Worm (Caenorhabditis elegans) whole organism, young adult: ENCODE data around the gene fbxa-85.
A peak's percentile ranks its signal among the peaks of the same experiment; 100 is the strongest.
"Not testable (repeated sequence)": the region's sequence is repeated elsewhere in the genome, so short reads cannot be mapped to it uniquely, and the experiment has no call there.

Experiments
- B0019.2 ChIP-seq: fragments of 200-800 bp; sonication (Bioruptor generic); conservative IDR thresholded peaks from 2 replicates; pipeline ENCODE4 v1.3.6; 2022; ENCODE audit warnings: missing genetic modification reagents, missing genetic modification characterization, missing compliant biosample characterization
- B0261.1 ChIP-seq: sonication (generic microtip); optimal IDR thresholded peaks from 2 replicates; lab custom pipeline; 2016; ENCODE audit warnings: mild to moderate bottlenecking, missing genetic modification characterization, moderate library complexity, missing compliant biosample characterization
- B0336.3 ChIP-seq: fragments of 200-800 bp; sonication (Bioruptor generic); IDR thresholded peaks from 2 replicates; pipeline ENCODE4 v1.3.6; 2022; ENCODE audit warnings: missing genetic modification characterization, missing compliant biosample characterization
- C17E4.6 ChIP-seq: fragments of 200-800 bp; sonication (Bioruptor generic); IDR thresholded peaks from 2 replicates; pipeline ENCODE4 v1.3.6; 2022; ENCODE audit warnings: missing genetic modification reagents, missing genetic modification characterization, missing compliant biosample characterization
- D2030.7 ChIP-seq: fragments of 200-800 bp; sonication (Bioruptor generic); IDR thresholded peaks from 2 replicates; pipeline ENCODE4 v1.3.6; 2022; ENCODE audit warnings: missing genetic modification reagents, missing genetic modification characterization, missing compliant biosample characterization
- F10E7.11 ChIP-seq: sonication (generic microtip); optimal IDR thresholded peaks from 2 replicates; lab custom pipeline; 2017; ENCODE audit warnings: mild to moderate bottlenecking, missing genetic modification characterization, moderate library complexity, missing compliant biosample characterization
- F23B12.7 ChIP-seq: sonication (generic microtip); optimal IDR thresholded peaks from 2 replicates; lab custom pipeline; 2017; ENCODE audit warnings: missing genetic modification characterization, mild to moderate bottlenecking, missing compliant biosample characterization, antibody characterized with exemption, moderate library complexity; ENCODE audit not compliant: insufficient read depth
- F39B2.1 ChIP-seq: fragments of 200-800 bp; sonication (Bioruptor generic); IDR thresholded peaks from 2 replicates; pipeline ENCODE4 v1.3.6; 2022; ENCODE audit warnings: missing genetic modification reagents, missing genetic modification characterization, missing compliant biosample characterization
- F55B11.4 ChIP-seq: sonication (generic microtip); optimal IDR thresholded peaks from 2 replicates; lab custom pipeline; 2016; ENCODE audit warnings: missing compliant biosample characterization, missing genetic modification characterization, borderline replicate concordance; ENCODE audit not compliant: insufficient read depth
- K12H6.12 ChIP-seq: fragments of 200-800 bp; sonication (Bioruptor generic); optimal IDR thresholded peaks from 2 replicates; lab custom pipeline; 2018; ENCODE audit warnings: mild to moderate bottlenecking, missing genetic modification characterization, missing compliant biosample characterization
- Y56A3A.18 ChIP-seq: fragments of 200-800 bp; sonication (Bioruptor generic); IDR thresholded peaks from 2 replicates; pipeline ENCODE4 v1.3.6; 2022; ENCODE audit warnings: missing genetic modification reagents, missing genetic modification characterization, missing compliant biosample characterization
- Y95B8A.8 ChIP-seq: fragments of 200-800 bp; sonication (Bioruptor generic); IDR thresholded peaks from 2 replicates; pipeline ENCODE4 v1.3.6; 2022; ENCODE audit warnings: missing genetic modification reagents, missing genetic modification characterization, missing compliant biosample characterization
- aptf-3 ChIP-seq: fragments of 200-800 bp; sonication (Bioruptor generic); IDR thresholded peaks from 2 replicates; pipeline ENCODE4 v1.3.6; 2022; ENCODE audit warnings: missing genetic modification characterization, missing compliant biosample characterization
- attf-3 ChIP-seq: fragments of 200-800 bp; sonication (Bioruptor generic); conservative IDR thresholded peaks from 2 replicates; pipeline ENCODE4 v1.3.6; 2022; ENCODE audit warnings: missing genetic modification reagents, missing genetic modification characterization, missing compliant biosample characterization
- attf-6 ChIP-seq: fragments of 200-800 bp; sonication (Bioruptor generic); IDR thresholded peaks from 2 replicates; pipeline ENCODE4 v1.3.6; 2022; ENCODE audit warnings: missing genetic modification reagents, missing genetic modification characterization, missing compliant biosample characterization
- ccch-3 ChIP-seq: fragments of 200-800 bp; sonication (Bioruptor generic); optimal IDR thresholded peaks from 2 replicates; lab custom pipeline; 2018; ENCODE audit warnings: mild to moderate bottlenecking, missing genetic modification characterization, missing compliant biosample characterization
- cebp-2 ChIP-seq: fragments of 200-800 bp; sonication (Bioruptor generic); IDR thresholded peaks from 2 replicates; pipeline ENCODE4 v1.3.6; 2022; ENCODE audit warnings: missing genetic modification characterization, missing compliant biosample characterization
- ceh-91 ChIP-seq: fragments of 200-800 bp; sonication (Bioruptor generic); IDR thresholded peaks from 2 replicates; pipeline ENCODE4 v1.3.6; 2022; ENCODE audit warnings: missing genetic modification reagents, missing genetic modification characterization, missing compliant biosample characterization
- dox-1 ChIP-seq: fragments of 200-800 bp; sonication (Bioruptor generic); IDR thresholded peaks from 2 replicates; pipeline ENCODE4 v1.3.6; 2022; ENCODE audit warnings: missing genetic modification reagents, missing genetic modification characterization, missing compliant biosample characterization
- dpl-1 ChIP-seq: fragments of 150-350 bp; optimal IDR thresholded peaks from 2 replicates; lab custom pipeline; 2014; ENCODE audit warnings: missing biosample characterization, missing genetic modification reagents, missing genetic modification characterization
- efl-1 ChIP-seq: fragments of 150-350 bp; optimal IDR thresholded peaks from 2 replicates; lab custom pipeline; 2014; ENCODE audit warnings: missing biosample characterization, missing genetic modification reagents, missing genetic modification characterization
- ekl-4 ChIP-seq: fragments of 200-800 bp; sonication (Bioruptor generic); IDR thresholded peaks from 2 replicates; pipeline ENCODE4 v1.3.6; 2022; ENCODE audit warnings: missing genetic modification reagents, missing genetic modification characterization, missing compliant biosample characterization
- hlh-26 ChIP-seq: fragments of 200-800 bp; sonication (Bioruptor generic); conservative IDR thresholded peaks from 2 replicates; pipeline ENCODE4 v1.3.6; 2022; ENCODE audit warnings: missing genetic modification reagents, missing genetic modification characterization, missing compliant biosample characterization
- hmg-1.2 ChIP-seq: fragments of 200-800 bp; sonication (Bioruptor generic); IDR thresholded peaks from 2 replicates; pipeline ENCODE4 v1.3.6; 2022; ENCODE audit warnings: missing genetic modification reagents, missing genetic modification characterization, missing compliant biosample characterization
- let-526 ChIP-seq: fragments of 200-800 bp; sonication (Bioruptor generic); IDR thresholded peaks from 2 replicates; pipeline ENCODE4 v1.3.6; 2022; ENCODE audit warnings: missing genetic modification reagents, missing genetic modification characterization, missing compliant biosample characterization
- let-607 ChIP-seq, 2 experiments: fragments of 200-800 bp in 1 of 2; sonication (Bioruptor generic) in 1 of 2; sonication (generic microtip) in 1 of 2; optimal IDR thresholded peaks; 2 replicates each; lab custom pipeline; 2016 to 2018; ENCODE audit warnings: mild to moderate bottlenecking in 2 of 2, missing compliant biosample characterization in 2 of 2, missing genetic modification characterization in 2 of 2, moderate library complexity in 2 of 2, missing genotype in 1 of 2
- lsl-1 ChIP-seq: fragments of 200-800 bp; sonication (Bioruptor generic); optimal IDR thresholded peaks from 2 replicates; lab custom pipeline; 2018; ENCODE audit warnings: mild to moderate bottlenecking, missing genetic modification characterization, moderate library complexity, missing compliant biosample characterization
- lsy-27 ChIP-seq: sonication (generic microtip); optimal IDR thresholded peaks from 2 replicates; lab custom pipeline; 2017; ENCODE audit warnings: missing genetic modification characterization, mild to moderate bottlenecking, missing compliant biosample characterization, antibody characterized with exemption, missing genotype, borderline replicate concordance; ENCODE audit not compliant: insufficient read depth
- mel-28 ChIP-seq: sonication (generic microtip); optimal IDR thresholded peaks from 2 replicates; lab custom pipeline; 2016; ENCODE audit warnings: borderline replicate concordance, mild to moderate bottlenecking, missing genetic modification characterization, missing compliant biosample characterization
- nfya-1 ChIP-seq: sonication (generic microtip); optimal IDR thresholded peaks from 2 replicates; lab custom pipeline; 2017; ENCODE audit warnings: antibody characterized with exemption, missing compliant biosample characterization, missing genetic modification characterization, borderline replicate concordance; ENCODE audit not compliant: insufficient read depth
- nfyb-1 ChIP-seq: fragments of 200-800 bp; sonication (Bioruptor generic); IDR thresholded peaks from 2 replicates; pipeline ENCODE4 v1.3.6; 2022; ENCODE audit warnings: missing genetic modification reagents, missing genetic modification characterization, missing compliant biosample characterization
- nhr-120 ChIP-seq: fragments of 200-800 bp; sonication (Bioruptor generic); IDR thresholded peaks from 2 replicates; pipeline ENCODE4 v1.3.6; 2022; ENCODE audit warnings: missing genetic modification characterization, missing compliant biosample characterization
- nhr-27 ChIP-seq: fragments of 200-800 bp; sonication (Bioruptor generic); optimal IDR thresholded peaks from 2 replicates; lab custom pipeline; 2018; ENCODE audit warnings: mild to moderate bottlenecking, missing genetic modification characterization, moderate library complexity, missing compliant biosample characterization
- nhr-80 ChIP-seq: sonication (generic microtip); optimal IDR thresholded peaks from 2 replicates; lab custom pipeline; 2016; ENCODE audit warnings: missing genetic modification characterization, missing compliant biosample characterization
- rcor-1 ChIP-seq: fragments of 200-800 bp; sonication (Bioruptor generic); IDR thresholded peaks from 2 replicates; pipeline ENCODE4 v1.3.6; 2022; ENCODE audit warnings: missing genetic modification reagents, missing genetic modification characterization, missing compliant biosample characterization
- sdz-38 ChIP-seq: sonication (generic microtip); optimal IDR thresholded peaks from 2 replicates; lab custom pipeline; 2016; ENCODE audit warnings: missing genotype, missing genetic modification characterization, missing compliant biosample characterization
- sea-2 ChIP-seq: fragments of 200-800 bp; sonication (Bioruptor generic); IDR thresholded peaks from 2 replicates; pipeline ENCODE4 v1.3.6; 2022; ENCODE audit warnings: missing genetic modification characterization, missing compliant biosample characterization
- snpc-1.3 ChIP-seq: sonication (generic microtip); optimal IDR thresholded peaks from 2 replicates; lab custom pipeline; 2017; ENCODE audit warnings: missing genetic modification characterization, mild to moderate bottlenecking, missing compliant biosample characterization, antibody characterized with exemption, moderate library complexity, missing genotype, missing genetic modification reagents; ENCODE audit not compliant: insufficient read depth
- snpc-4 ChIP-seq, 5 experiments: fragments of 150-350 bp in 1 of 5; sonication (generic microtip) in 4 of 5; optimal IDR thresholded peaks; 2 replicates each; lab custom pipeline; 2014 to 2018; ENCODE audit warnings: missing genetic modification characterization in 5 of 5, missing biosample characterization in 3 of 5, antibody characterized with exemption in 2 of 5, mild to moderate bottlenecking in 2 of 5, missing compliant biosample characterization in 2 of 5, missing genotype in 2 of 5, moderate library complexity in 2 of 5, missing genetic modification reagents in 1 of 5
- tbp1 ChIP-seq: fragments of 200-800 bp; sonication (Bioruptor generic); optimal IDR thresholded peaks from 2 replicates; lab custom pipeline; 2018; ENCODE audit warnings: mild to moderate bottlenecking, missing genetic modification characterization, missing compliant biosample characterization
- ztf-22 ChIP-seq: fragments of 200-800 bp; sonication (Bioruptor generic); optimal IDR thresholded peaks from 2 replicates; lab custom pipeline; 2018; ENCODE audit warnings: mild to moderate bottlenecking, missing genetic modification characterization, moderate library complexity, missing compliant biosample characterization
- ztf-3 ChIP-seq: fragments of 200-800 bp; sonication (Bioruptor generic); optimal IDR thresholded peaks from 2 replicates; lab custom pipeline; 2018; ENCODE audit warnings: mild to moderate bottlenecking, missing genetic modification characterization, missing compliant biosample characterization

Gene fbxa-85

ce11 chrV:17261385-17261784, 2.4 kb downstream of the fbxa-85 start:
- TF ChIP-seq lsl-1 (GFP tag; lab: Kevin White, UChicago), result no peak
- TF ChIP-seq cebp-2 (GFP tag; lab: Robert Waterston, UW), result no peak
- TF ChIP-seq attf-6 (GFP tag; lab: Robert Waterston, UW), result 0 out of 2 replicates have a peak, but pooled peaks have one; percentile 16
- no peak for TF ChIP-seq snpc-4 (GFP tag; optimal IDR thresholded peaks at IDR 0.05; lab: Kevin White, UChicago)
- peak in 2 of 4 experiments; percentile 71 for TF ChIP-seq snpc-4 (tag; optimal IDR thresholded peaks at IDR 0.05; lab: Kevin White, UChicago)
- TF ChIP-seq F23B12.7 (tag; lab: Kevin White, UChicago), result no peak
- TF ChIP-seq K12H6.12, result no peak
- no peak for TF ChIP-seq ztf-3
- TF ChIP-seq nfyb-1 (GFP tag; lab: Robert Waterston, UW), result no peak
- no peak for TF ChIP-seq C17E4.6 (GFP tag; lab: Robert Waterston, UW)
- TF ChIP-seq dox-1, result 0 out of 2 replicates have a peak, but pooled peaks have one; percentile 38
- TF ChIP-seq B0019.2 (GFP tag; lab: Robert Waterston, UW), result no peak
- TF ChIP-seq hmg-1.2, result no peak
- TF ChIP-seq, all 124 proteins: peak for 3

- TF ChIP-seq mel-28 (tag; lab: Kevin White, UChicago); dpl-1; let-607 (tag; optimal IDR thresholded peaks at IDR 0.05; lab: Kevin White, UChicago): not testable (repeated sequence)
Measured at ce11 chrV:17264855-17265254, 5.9 kb downstream of the fbxa-85 start, which contains the start of gene K10G4.3. Gene K10G4.3 (minus strand): TSS chrV:17264955.

ce11 chrV:17272112-17272511, 13.1 kb downstream of the fbxa-85 start:
- no peak for TF ChIP-seq attf-3 (GFP tag; lab: Robert Waterston, UW)
- TF ChIP-seq aptf-3 (GFP tag; lab: Robert Waterston, UW), result no peak
- TF ChIP-seq ccch-3 (GFP tag; lab: Kevin White, UChicago), result no peak
- no peak for TF ChIP-seq F10E7.11
- no peak for TF ChIP-seq snpc-1.3
- TF ChIP-seq ztf-22 (GFP tag; lab: Kevin White, UChicago), result no peak
- TF ChIP-seq attf-6 (GFP tag; lab: Robert Waterston, UW), result no peak
- TF ChIP-seq D2030.7 (GFP tag; lab: Robert Waterston, UW), result no peak
- TF ChIP-seq ekl-4, result no peak

- TF ChIP-seq F10E7.11, result no peak
- no peak for TF ChIP-seq ceh-91
- no peak for TF ChIP-seq let-607 (tag; optimal IDR thresholded peaks at IDR 0.05; lab: Kevin White, UChicago)
- no peak for TF ChIP-seq attf-3 (GFP tag; lab: Robert Waterston, UW)
- no peak for TF ChIP-seq F55B11.4
- no peak for TF ChIP-seq hlh-26 (GFP tag; lab: Robert Waterston, UW)
- no peak for TF ChIP-seq nhr-120 (GFP tag; lab: Robert Waterston, UW)
- no peak for TF ChIP-seq F39B2.1 (GFP tag; lab: Robert Waterston, UW)
- TF ChIP-seq nhr-80 (tag; lab: Kevin White, UChicago), result no peak
- no peak for TF ChIP-seq sea-2
- no peak for TF ChIP-seq sdz-38 (tag; lab: Kevin White, UChicago)
Measured at ce11 chrV:17273249-17273648, 14.3 kb downstream of the fbxa-85 start, which contains the start of gene K10G4.10. Gene K10G4.10 (plus strand): TSS chrV:17273549.

ce11 chrV:17284159-17284558, 25.2 kb downstream of the fbxa-85 start:
- TF ChIP-seq nfya-1 (tag; lab: Kevin White, UChicago), result no peak
- no peak for TF ChIP-seq let-526 (GFP tag; lab: Robert Waterston, UW)
- no peak for TF ChIP-seq nhr-27 (tag; lab: Kevin White, UChicago)
- TF ChIP-seq Y95B8A.8 (GFP tag; lab: Robert Waterston, UW), result no peak
- TF ChIP-seq ztf-3, result no peak
- TF ChIP-seq tbp1 (GFP tag; lab: Kevin White, UChicago), result no peak
- TF ChIP-seq Y56A3A.18 (GFP tag; lab: Robert Waterston, UW), result no peak
- no peak for TF ChIP-seq B0336.3 (GFP tag; lab: Robert Waterston, UW)
- no peak for TF ChIP-seq efl-1 (GFP tag; lab: Kevin White, UChicago)
- TF ChIP-seq B0261.1, result no peak
- TF ChIP-seq rcor-1 (GFP tag; lab: Robert Waterston, UW), result no peak
- TF ChIP-seq lsy-27 (tag; lab: Kevin White, UChicago), result no peak
